Worm (Caenorhabditis elegans) whole organism, L1 larva: ENCODE results near the gene ZK637.14.

Experiments
- aly-2 ChIP-seq: fragments of 150-350 bp; optimal IDR thresholded peaks from 2 replicates; lab custom pipeline; 2014; ENCODE audit warnings: missing biosample characterization, missing genetic modification characterization
- ama-1 ChIP-seq: fragments of 150-350 bp; optimal IDR thresholded peaks from 2 replicates; lab custom pipeline; 2014
- mep-1 ChIP-seq: fragments of 150-350 bp; optimal IDR thresholded peaks from 2 replicates; lab custom pipeline; 2014; ENCODE audit warnings: missing biosample characterization, missing genetic modification characterization

- TF ChIP-seq ama-1 (lab: Kevin White, UChicago) (no peak), mep-1 (tag; lab: Kevin White, UChicago) (no peak), aly-2 (no peak)
These were observed 10.0 kb downstream of the ZK637.14 start for ce11 chrIII:8878960-8879359.
